Fruit fly (Drosophila melanogaster): ENCODE data around the gene CG3638.
A peak's percentile ranks its signal among the peaks of the same experiment; 100 is the strongest.

The CG3638 gene

dm6 chrX:1234817-1235617 lies 1.5 kb downstream of the CG3638 start (continued):
- TF ChIP-seq tna (GFP tag; IDR thresholded peaks at IDR 0.05; ENCODE audit: partially characterized antibody) (no peak), Elba2 (GFP tag; optimal IDR thresholded peaks at IDR 0.05) (no peak), nerfin-1 (tag; optimal IDR thresholded peaks at IDR 0.05) (peak; percentile 67), otp (GFP tag; IDR thresholded peaks at IDR 0.05) (peak; percentile 77), fd3F (GFP tag; optimal IDR thresholded peaks at IDR 0.05) (peak; percentile 54), luna (GFP tag; optimal IDR thresholded peaks at IDR 0.05) (no peak), usp (GFP tag; optimal IDR thresholded peaks at IDR 0.05) (no peak), chm (GFP tag; IDR thresholded peaks at IDR 0.05) (peak; percentile 89), dimm (GFP tag; IDR thresholded peaks at IDR 0.05) (no peak), dmrt99B (tag; optimal IDR thresholded peaks at IDR 0.05) (peak; percentile 83), zen2 (GFP tag; IDR thresholded peaks at IDR 0.05; ENCODE audit: partially characterized antibody) (no peak), CG11695 (GFP tag; IDR thresholded peaks at IDR 0.05) (peak; percentile 76; the same call in 2 of the 3 replicates), CG2712 (tag; optimal IDR thresholded peaks at IDR 0.05) (peak; percentile 90), CG14050 (GFP tag; IDR thresholded peaks at IDR 0.05) (peak; percentile 78), pzg (GFP tag; optimal IDR thresholded peaks at IDR 0.05) (no peak), shn (GFP tag; optimal IDR thresholded peaks at IDR 0.05) (peak; percentile 73), Rx (GFP tag; IDR thresholded peaks at IDR 0.05) (peak; percentile 78), gce (GFP tag; IDR thresholded peaks at IDR 0.05) (peak; percentile 75; the same call in 2 of the 3 replicates), CG6683 (GFP tag; optimal IDR thresholded peaks at IDR 0.05) (peak; percentile 3), emc (GFP tag; optimal IDR thresholded peaks at IDR 0.05) (peak; percentile 34), CoRest (tag; optimal IDR thresholded peaks at IDR 0.05) (peak; percentile 83), CG16863 (GFP tag; optimal IDR thresholded peaks at IDR 0.05) (peak; percentile 74), CG6765 (GFP tag; optimal IDR thresholded peaks at IDR 0.05) (peak; percentile 13), abd-A (tag; optimal IDR thresholded peaks at IDR 0.05) (no peak), dpn (GFP tag; optimal IDR thresholded peaks at IDR 0.05) (peak; percentile 58), CG17328 (GFP tag; IDR thresholded peaks at IDR 0.05) (peak; percentile 83), sens (GFP tag) (peak; percentile 98), z (GFP tag; IDR thresholded peaks at IDR 0.05) (peak; percentile 66; the same call in 2 of the 3 replicates), scrt (GFP tag; optimal IDR thresholded peaks at IDR 0.05) (peak; percentile 78), Optix (GFP tag; IDR thresholded peaks at IDR 0.05) (peak; percentile 87), wdn (GFP tag; IDR thresholded peaks at IDR 0.05) (0 out of 2 replicates have a peak, but pooled peaks have one; percentile 28), dysf (GFP tag; IDR thresholded peaks at IDR 0.05) (peak; percentile 87), ftz-f1 (GFP tag; optimal IDR thresholded peaks at IDR 0.05) (no peak), h (optimal IDR thresholded peaks at IDR 0.05) (no peak), CG32532 (GFP tag; IDR thresholded peaks at IDR 0.05) (peak; percentile 76), pb (GFP tag; optimal IDR thresholded peaks at IDR 0.05) (peak; percentile 69), Xbp1 (GFP tag; optimal IDR thresholded peaks at IDR 0.05) (peak; percentile 62), NK7.1 (GFP tag; optimal IDR thresholded peaks at IDR 0.05) (peak; percentile 59), CG11723 (GFP tag; optimal IDR thresholded peaks at IDR 0.05) (peak; percentile 66), lab (GFP tag; optimal IDR thresholded peaks at IDR 0.05) (peak; percentile 79), nau (GFP tag; optimal IDR thresholded peaks at IDR 0.05) (peak; percentile 68), Chrac-16 (GFP tag; optimal IDR thresholded peaks at IDR 0.05) (peak; percentile 67), gcm2 (GFP tag; optimal IDR thresholded peaks at IDR 0.05) (no peak), nom (GFP tag; optimal IDR thresholded peaks at IDR 0.05) (peak; percentile 6), NC2α (GFP tag; optimal IDR thresholded peaks at IDR 0.05) (peak; percentile 15), bsh (GFP tag; optimal IDR thresholded peaks at IDR 0.05) (peak; percentile 43 to 87), CG18764 (GFP tag; optimal IDR thresholded peaks at IDR 0.05) (peak; percentile 13), gem (tag; optimal IDR thresholded peaks at IDR 0.05) (peak; percentile 89), Doc2 (GFP tag; IDR thresholded peaks at IDR 0.05) (0 out of 2 replicates have a peak, but pooled peaks have one; percentile 46), rib (GFP tag; IDR thresholded peaks at IDR 0.05) (no peak)

All from whole organism, embryonic.